Fruit fly (Drosophila melanogaster) S2 (cell line): ENCODE results near the gene CG17549.

Experiments
- CG8478 ChIP-seq: fragments of >200 bp; optimal IDR thresholded peaks from 2 replicates; lab custom pipeline; 2018
- CTCF ChIP-seq, 2 experiments: fragments of >200 bp; optimal IDR thresholded peaks; 2 replicates each; lab custom pipeline; 2018

Gene CG17549

DNA sequence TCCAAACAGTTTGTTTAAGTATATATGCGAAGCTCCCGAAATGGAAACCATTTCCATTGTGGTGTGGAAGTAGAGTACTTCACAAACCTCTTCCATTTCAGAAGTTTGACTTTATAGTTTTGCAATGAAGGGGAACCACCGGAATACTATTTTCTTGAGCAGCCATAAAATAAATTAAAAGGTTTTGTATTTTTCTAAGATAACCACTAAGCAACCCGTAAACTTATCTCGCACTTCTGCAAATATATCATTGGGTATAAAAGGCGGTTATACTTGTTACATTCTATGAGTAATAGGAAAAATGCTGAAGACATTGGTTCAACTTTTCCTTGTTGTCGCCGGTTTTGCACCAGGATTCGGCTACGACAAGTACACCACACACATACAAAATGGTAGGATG is 28.1 kb upstream of the CG17549 start, which contains the start of gene lectin-37Da:
Gene lectin-37Da, plus strand, starts transcription at position 301 of the 400 bp plus-strand sequence.
- TF ChIP-seq CG8478 (lab: Kevin White, UChicago) (no peak), CTCF (optimal IDR thresholded peaks at IDR 0.05; lab: Kevin White, UChicago) (no peak)

dm6 chr2L:19416602-19417497 is 27.0 kb upstream of the CG17549 start, which contains the start of gene Lectin-galC1:
Gene Lectin-galC1 (plus strand): TSS chr2L:19417447.
- no peak for TF ChIP-seq CG8478 (lab: Kevin White, UChicago)
- peak; percentile 23 to 30 for TF ChIP-seq CTCF (optimal IDR thresholded peaks at IDR 0.05; lab: Kevin White, UChicago)

DNA sequence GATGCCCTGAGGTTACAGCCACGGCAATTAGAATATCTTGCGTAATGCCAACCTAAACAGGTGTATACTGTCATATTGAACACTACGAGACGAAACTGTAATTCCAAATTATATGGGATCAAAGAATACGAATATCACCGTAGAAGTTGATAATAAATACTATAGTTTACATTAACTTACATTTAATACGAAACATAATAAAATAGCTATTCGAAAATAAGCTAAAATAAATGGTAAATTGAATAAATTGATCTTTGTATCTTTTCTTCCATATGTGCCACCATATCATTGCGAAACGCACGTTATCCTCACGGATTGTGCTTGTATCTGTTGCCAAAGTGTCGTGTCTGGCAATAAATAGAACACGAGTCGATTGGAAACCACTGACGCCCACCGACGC is 26.0 kb upstream of the CG17549 start:
- TF ChIP-seq CTCF (optimal IDR thresholded peaks at IDR 0.05; lab: Kevin White, UChicago) (no peak), CG8478 (lab: Kevin White, UChicago) (no peak)

- TF ChIP-seq CTCF (optimal IDR thresholded peaks at IDR 0.05; lab: Kevin White, UChicago) (peak; percentile 73 to 86), CG8478 (lab: Kevin White, UChicago) (no peak)
Measured at dm6 chr2L:19415133-19415532, 25.3 kb upstream of the CG17549 start.

DNA sequence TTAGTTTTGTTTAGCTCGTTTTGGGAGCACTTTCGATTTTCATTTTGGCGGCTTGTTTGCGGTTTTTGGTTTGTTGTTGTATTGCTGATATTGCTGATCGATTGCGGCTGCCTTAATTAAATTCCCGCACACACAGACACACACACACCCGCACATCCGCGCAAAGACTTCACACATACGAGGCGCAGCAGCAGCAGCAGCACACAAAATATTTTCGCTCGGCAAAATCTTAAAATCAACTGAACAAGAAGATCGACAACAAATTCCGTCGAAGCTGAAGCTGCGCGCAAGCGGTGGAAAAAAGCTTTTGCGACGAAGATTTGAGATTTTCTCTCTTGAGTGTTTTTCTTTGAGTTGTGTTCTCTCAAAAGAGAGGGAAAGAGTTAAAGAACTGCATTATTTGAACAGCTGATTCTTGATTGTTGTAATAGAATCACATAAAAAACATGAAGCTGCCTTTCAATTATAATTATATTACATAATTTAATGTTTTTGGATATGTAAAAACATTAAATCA is 24.4 kb upstream of the CG17549 start:
- no peak for TF ChIP-seq CTCF (optimal IDR thresholded peaks at IDR 0.05; lab: Kevin White, UChicago)
- TF ChIP-seq CG8478 (lab: Kevin White, UChicago), result no peak

dm6 chr2L:19413118-19413893 is 23.4 kb upstream of the CG17549 start:
- no peak for TF ChIP-seq CG8478 (lab: Kevin White, UChicago)
- no peak for TF ChIP-seq CTCF (optimal IDR thresholded peaks at IDR 0.05; lab: Kevin White, UChicago)

- no peak for TF ChIP-seq CG8478 (lab: Kevin White, UChicago)
- TF ChIP-seq CTCF (optimal IDR thresholded peaks at IDR 0.05; lab: Kevin White, UChicago), result no peak
Measured at dm6 chr2L:19411966-19412365, 22.1 kb upstream of the CG17549 start.

DNA sequence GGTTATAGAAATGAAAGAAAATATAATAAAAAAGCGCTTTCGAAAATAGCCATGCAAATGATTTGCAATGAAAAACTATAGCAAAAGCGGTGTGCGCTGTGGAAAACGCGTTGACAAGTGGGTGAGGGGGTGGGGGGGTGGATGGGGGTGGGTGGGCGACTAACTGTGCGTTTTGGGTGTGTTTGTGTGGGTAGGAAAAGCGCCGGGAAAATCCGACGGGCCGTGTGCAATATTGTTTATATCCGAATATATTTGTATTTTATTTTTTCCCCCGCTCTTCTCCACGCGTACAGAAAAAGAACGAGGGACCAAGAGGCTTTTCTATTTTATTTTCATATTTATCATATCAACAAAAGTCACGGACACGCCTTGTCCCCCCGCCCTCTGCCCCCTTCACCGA is 16.5 kb upstream of the CG17549 start:
- TF ChIP-seq CTCF (optimal IDR thresholded peaks at IDR 0.05; lab: Kevin White, UChicago), result no peak
- no peak for TF ChIP-seq CG8478 (lab: Kevin White, UChicago)

- TF ChIP-seq CG8478 (lab: Kevin White, UChicago) (no peak), CTCF (optimal IDR thresholded peaks at IDR 0.05; lab: Kevin White, UChicago) (no peak)
Measured at dm6 chr2L:19405685-19406357, 15.9 kb upstream of the CG17549 start.

dm6 chr2L:19404804-19405203 is 14.9 kb upstream of the CG17549 start:
- TF ChIP-seq CTCF (optimal IDR thresholded peaks at IDR 0.05; lab: Kevin White, UChicago) (no peak), CG8478 (lab: Kevin White, UChicago) (no peak)

DNA sequence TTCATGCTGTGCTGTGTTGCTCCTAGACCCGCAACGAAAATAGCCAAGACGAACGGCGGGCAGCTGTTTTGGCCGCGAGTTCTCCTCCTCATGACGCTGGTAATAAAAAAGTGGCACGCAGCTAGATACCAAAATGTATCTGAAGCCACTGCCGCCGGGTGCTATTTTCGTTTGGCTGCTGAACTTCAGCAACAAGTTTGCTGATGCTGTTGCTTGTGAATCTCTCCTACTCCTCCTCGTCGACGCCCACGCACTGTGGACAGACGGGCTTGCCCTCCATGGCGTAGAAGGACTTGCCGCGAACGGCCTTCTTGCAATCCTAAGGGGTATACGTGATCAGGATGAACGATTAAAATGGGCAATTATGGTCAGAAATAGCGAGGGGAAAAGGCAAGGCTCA is 13.5 kb upstream of the CG17549 start:
- TF ChIP-seq CG8478 (lab: Kevin White, UChicago) (no peak), CTCF (optimal IDR thresholded peaks at IDR 0.05; lab: Kevin White, UChicago) (no peak)

DNA sequence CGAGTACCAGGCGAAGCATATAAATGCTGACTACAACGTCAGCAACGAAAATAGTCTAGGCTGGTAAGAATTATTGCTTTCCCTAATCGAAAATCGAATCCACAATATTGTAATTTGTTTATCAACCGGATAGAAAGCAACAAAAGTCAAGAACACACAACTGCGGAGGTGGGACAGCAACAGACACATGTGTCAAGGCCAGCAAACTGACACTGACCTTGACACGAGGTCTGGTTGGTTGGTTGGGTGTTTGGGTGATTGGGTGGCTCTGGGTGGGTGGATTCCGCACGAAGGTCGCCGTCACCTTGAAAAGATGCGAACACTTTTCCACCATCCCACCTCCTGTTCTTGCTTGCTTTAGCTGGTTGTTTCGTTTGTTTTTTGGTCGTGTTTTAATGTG is 12.8 kb upstream of the CG17549 start:
- TF ChIP-seq CG8478 (lab: Kevin White, UChicago) (no peak), CTCF (optimal IDR thresholded peaks at IDR 0.05; lab: Kevin White, UChicago) (no peak)

DNA sequence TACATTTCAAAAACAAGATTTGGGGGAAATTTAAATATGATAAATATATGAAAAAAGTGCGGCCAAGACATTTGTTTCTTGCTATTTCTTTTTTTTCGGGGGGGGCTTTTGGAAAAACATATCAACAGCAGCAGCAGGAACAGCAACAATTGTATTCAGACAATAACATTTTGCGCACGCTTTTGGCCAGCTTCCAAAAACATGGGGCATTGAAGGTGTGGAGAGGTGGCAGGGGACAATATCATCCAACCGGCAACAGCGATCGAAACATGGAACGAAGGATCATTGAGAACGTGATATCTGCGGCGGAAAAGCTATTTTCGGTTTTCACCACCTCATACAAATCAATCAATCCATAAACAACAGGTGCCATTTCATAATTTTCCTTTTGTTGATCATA is 12.0 kb upstream of the CG17549 start:
- TF ChIP-seq CTCF (optimal IDR thresholded peaks at IDR 0.05; lab: Kevin White, UChicago) (no peak), CG8478 (lab: Kevin White, UChicago) (no peak)
